Worm (Caenorhabditis elegans) whole organism, L1 larva: ENCODE data around the gene T10C6.16.

ENCODE experiments used
- C04F5.9 ChIP-seq: sonication (generic microtip); optimal IDR thresholded peaks from 2 replicates; lab custom pipeline; 2016; ENCODE audit warnings: missing genetic modification characterization, missing compliant biosample characterization
- C16A3.4 ChIP-seq: fragments of 150-350 bp; optimal IDR thresholded peaks from 2 replicates; lab custom pipeline; 2014; ENCODE audit warnings: missing biosample characterization, missing genetic modification characterization
- C34B4.2 ChIP-seq: sonication (generic microtip); optimal IDR thresholded peaks from 2 replicates; lab custom pipeline; 2017; ENCODE audit warnings: mild to moderate bottlenecking, missing genetic modification characterization, missing compliant biosample characterization
- Y116A8C.19 ChIP-seq: sonication (generic microtip); optimal IDR thresholded peaks from 2 replicates; lab custom pipeline; 2016; ENCODE audit warnings: missing compliant biosample characterization, missing genetic modification characterization, borderline replicate concordance
- alr-1 ChIP-seq: fragments of 200-800 bp; sonication (Bioruptor generic); optimal IDR thresholded peaks from 2 replicates; lab custom pipeline; 2018; ENCODE audit warnings: borderline replicate concordance, mild to moderate bottlenecking, missing genetic modification characterization, missing compliant biosample characterization
- blmp-1 ChIP-seq: fragments of 150-350 bp; optimal IDR thresholded peaks from 2 replicates; lab custom pipeline; 2014; ENCODE audit warnings: missing biosample characterization, missing genetic modification characterization
- ceh-63 ChIP-seq: fragments of 200-800 bp; sonication (Bioruptor generic); optimal IDR thresholded peaks from 2 replicates; lab custom pipeline; 2018; ENCODE audit warnings: mild to moderate bottlenecking, missing genetic modification characterization, missing compliant biosample characterization
- ceh-8 ChIP-seq: fragments of 200-800 bp; sonication (Bioruptor generic); optimal IDR thresholded peaks from 2 replicates; lab custom pipeline; 2018; ENCODE audit warnings: mild to moderate bottlenecking, missing genetic modification characterization, moderate library complexity, missing compliant biosample characterization
- ceh-88 ChIP-seq: fragments of 200-800 bp; sonication (Bioruptor generic); IDR thresholded peaks from 2 replicates; pipeline ENCODE4 v1.3.6; 2022; ENCODE audit warnings: missing genetic modification characterization, missing compliant biosample characterization
- dpl-1 ChIP-seq, 3 experiments: fragments of 150-350 bp in 2 of 3; sonication (generic microtip) in 1 of 3; optimal IDR thresholded peaks; 2 replicates each; lab custom pipeline; 2014 to 2017; ENCODE audit warnings: missing biosample characterization in 3 of 3, missing genetic modification characterization in 3 of 3, missing genetic modification reagents in 3 of 3
- dsc-1 ChIP-seq: sonication (generic microtip); optimal IDR thresholded peaks from 2 replicates; lab custom pipeline; 2016; ENCODE audit warnings: mild to moderate bottlenecking, missing genetic modification characterization, missing compliant biosample characterization
- efl-3 ChIP-seq: fragments of 200-800 bp; sonication (Bioruptor generic); optimal IDR thresholded peaks from 2 replicates; lab custom pipeline; 2018; ENCODE audit warnings: mild to moderate bottlenecking, missing genetic modification characterization, missing compliant biosample characterization
- egl-27 ChIP-seq, 2 experiments: fragments of 150-350 bp in 1 of 2; sonication (generic microtip); optimal IDR thresholded peaks; 3 replicates each; lab custom pipeline; 2017 to 2018; ENCODE audit warnings: missing biosample characterization in 2 of 2, missing genetic modification characterization in 2 of 2, missing genetic modification reagents in 2 of 2
- ets-5 ChIP-seq: fragments of 200-800 bp; sonication (Bioruptor generic); IDR thresholded peaks from 2 replicates; pipeline ENCODE4 v1.3.6; 2022; ENCODE audit warnings: missing genetic modification characterization, missing compliant biosample characterization
- fkh-4 ChIP-seq: sonication (generic microtip); optimal IDR thresholded peaks from 2 replicates; lab custom pipeline; 2016; ENCODE audit warnings: missing compliant biosample characterization, missing genetic modification characterization, borderline replicate concordance
- fkh-8 ChIP-seq: sonication (generic microtip); optimal IDR thresholded peaks from 2 replicates; lab custom pipeline; 2016; ENCODE audit warnings: mild to moderate bottlenecking, missing genetic modification characterization, missing compliant biosample characterization
- hlh-17 ChIP-seq: fragments of 200-800 bp; sonication (Bioruptor generic); optimal IDR thresholded peaks from 2 replicates; lab custom pipeline; 2018; ENCODE audit warnings: missing genetic modification characterization, mild to moderate bottlenecking, missing compliant biosample characterization, moderate library complexity, borderline replicate concordance
- hpl-2 ChIP-seq: fragments of 150-350 bp; optimal IDR thresholded peaks from 2 replicates; lab custom pipeline; 2014; ENCODE audit warnings: missing biosample characterization, missing genetic modification reagents, missing genetic modification characterization
- isw-1 ChIP-seq: fragments of 200-800 bp; sonication (Bioruptor generic); IDR thresholded peaks from 2 replicates; pipeline ENCODE4 v1.3.6; 2022; ENCODE audit warnings: missing genetic modification characterization, missing compliant biosample characterization
- lin-14 ChIP-seq: fragments of 200-800 bp; sonication (Bioruptor generic); optimal IDR thresholded peaks from 2 replicates; lab custom pipeline; 2018; ENCODE audit warnings: mild to moderate bottlenecking, missing genetic modification characterization, moderate library complexity, missing compliant biosample characterization
- lin-15B ChIP-seq: fragments of 150-350 bp; sonication (generic microtip); optimal IDR thresholded peaks from 3 replicates; lab custom pipeline; 2014; ENCODE audit warnings: missing biosample characterization, missing genetic modification characterization
- lin-35 ChIP-seq, 2 experiments: fragments of 150-350 bp; optimal IDR thresholded peaks; 2 replicates each; lab custom pipeline; 2014; ENCODE audit warnings: missing biosample characterization in 2 of 2, missing genetic modification characterization in 2 of 2, missing genetic modification reagents in 2 of 2
- lir-3 ChIP-seq: sonication (generic microtip); optimal IDR thresholded peaks from 2 replicates; lab custom pipeline; 2016; ENCODE audit warnings: mild to moderate bottlenecking, missing genetic modification characterization, moderate library complexity, missing compliant biosample characterization; ENCODE audit not compliant: poor library complexity
- mep-1 ChIP-seq: fragments of 150-350 bp; optimal IDR thresholded peaks from 2 replicates; lab custom pipeline; 2014; ENCODE audit warnings: missing biosample characterization, missing genetic modification characterization
- nhr-11 ChIP-seq: fragments of 150-350 bp; optimal IDR thresholded peaks from 2 replicates; lab custom pipeline; 2014; ENCODE audit warnings: missing biosample characterization, missing genetic modification characterization
- nhr-19 ChIP-seq: fragments of 200-800 bp; sonication (Bioruptor generic); conservative IDR thresholded peaks from 2 replicates; pipeline ENCODE4 v1.3.6; 2022; ENCODE audit warnings: missing genetic modification characterization, missing compliant biosample characterization
- nhr-237 ChIP-seq: fragments of 150-350 bp; optimal IDR thresholded peaks from 2 replicates; lab custom pipeline; 2014; ENCODE audit warnings: missing biosample characterization, missing genetic modification characterization
- nhr-71 ChIP-seq: sonication (generic microtip); optimal IDR thresholded peaks from 2 replicates; lab custom pipeline; 2016; ENCODE audit warnings: mild to moderate bottlenecking, missing genetic modification characterization, moderate library complexity, missing compliant biosample characterization
- nhr-76 ChIP-seq: sonication (generic microtip); optimal IDR thresholded peaks from 2 replicates; lab custom pipeline; 2017; ENCODE audit warnings: missing biosample characterization, missing genetic modification characterization
- nhr-90 ChIP-seq: sonication (generic microtip); optimal IDR thresholded peaks from 2 replicates; lab custom pipeline; 2016; ENCODE audit warnings: mild to moderate bottlenecking, missing genetic modification characterization, missing compliant biosample characterization; ENCODE audit not compliant: poor library complexity
- pax-3 ChIP-seq: fragments of 200-800 bp; sonication (Bioruptor generic); optimal IDR thresholded peaks from 2 replicates; lab custom pipeline; 2018; ENCODE audit warnings: mild to moderate bottlenecking, missing genetic modification characterization, moderate library complexity, missing compliant biosample characterization
- pqm-1 ChIP-seq: sonication (generic microtip); optimal IDR thresholded peaks from 3 replicates; lab custom pipeline; 2017; ENCODE audit warnings: missing biosample characterization, missing genetic modification characterization
- snpc-4 ChIP-seq: fragments of 150-350 bp; optimal IDR thresholded peaks from 2 replicates; lab custom pipeline; 2014; ENCODE audit warnings: missing biosample characterization, missing genetic modification characterization
- snu-23 ChIP-seq: sonication (generic microtip); optimal IDR thresholded peaks from 2 replicates; lab custom pipeline; 2016; ENCODE audit warnings: missing genetic modification characterization, missing compliant biosample characterization
- sptf-1 ChIP-seq: fragments of 150-350 bp; optimal IDR thresholded peaks from 2 replicates; lab custom pipeline; 2014; ENCODE audit warnings: missing biosample characterization, missing genetic modification characterization
- tbx-2 ChIP-seq: sonication (generic microtip); optimal IDR thresholded peaks from 2 replicates; lab custom pipeline; 2016; ENCODE audit warnings: missing genetic modification characterization, missing compliant biosample characterization
- unc-130 ChIP-seq: fragments of 150-350 bp; optimal IDR thresholded peaks from 2 replicates; lab custom pipeline; 2017; ENCODE audit warnings: missing biosample characterization, missing genetic modification characterization, inconsistent platforms
- unc-30 ChIP-seq: sonication (generic microtip); optimal IDR thresholded peaks from 2 replicates; lab custom pipeline; 2017; ENCODE audit warnings: missing biosample characterization, missing genetic modification characterization
- unc-62 ChIP-seq: fragments of 150-350 bp; optimal IDR thresholded peaks from 2 replicates; lab custom pipeline; 2014; ENCODE audit warnings: missing biosample characterization, missing genetic modification reagents, missing genetic modification characterization

T10C6.16 gene

ce11 chrV:16020042-16020441, 12.8 kb downstream of the T10C6.16 start, which contains the start of gene srx-44:
Gene srx-44, plus strand, starts transcription at chrV:16020342.
- TF ChIP-seq lir-3 (tag; lab: Kevin White, UChicago) = no peak
- no peak for TF ChIP-seq nhr-76 (tag; lab: Kevin White, UChicago)
- TF ChIP-seq unc-130 (tag; lab: Kevin White, UChicago) = no peak
- no peak for TF ChIP-seq C16A3.4 (tag; lab: Kevin White, UChicago)
- no peak for TF ChIP-seq lin-14
- no peak for TF ChIP-seq nhr-237 (tag; lab: Kevin White, UChicago)
- no peak for TF ChIP-seq C04F5.9 (tag; lab: Kevin White, UChicago)
- no peak for TF ChIP-seq Y116A8C.19
- no peak for TF ChIP-seq egl-27 (tag; optimal IDR thresholded peaks at IDR 0.05; lab: Kevin White, UChicago)
- TF ChIP-seq ets-5 (GFP tag; lab: Robert Waterston, UW) = no peak
- TF ChIP-seq fkh-8 (tag; lab: Kevin White, UChicago) = no peak
- TF ChIP-seq sptf-1 (tag; lab: Kevin White, UChicago) = no peak
- no peak for TF ChIP-seq dsc-1
- TF ChIP-seq hpl-2 (GFP tag; lab: Kevin White, UChicago) = no peak
- TF ChIP-seq C34B4.2 (tag; lab: Kevin White, UChicago) = no peak
- TF ChIP-seq pqm-1 = no peak
- TF ChIP-seq, all 84 proteins: peak for 0

ce11 chrV:16017671-16018070, 15.1 kb downstream of the T10C6.16 start, which contains the start of gene srx-43:
Gene srx-43, plus strand, starts transcription at chrV:16017971.
- TF ChIP-seq snu-23 (GFP tag; lab: Kevin White, UChicago) (no peak), isw-1 (GFP tag; lab: Robert Waterston, UW) (no peak), alr-1 (tag; lab: Kevin White, UChicago) (no peak), unc-62 (GFP tag; lab: Kevin White, UChicago) (no peak), C34B4.2 (tag; lab: Kevin White, UChicago) (no peak), dpl-1 (GFP tag; optimal IDR thresholded peaks at IDR 0.05; lab: Kevin White, UChicago) (no peak), hlh-17 (GFP tag; lab: Kevin White, UChicago) (no peak), ceh-88 (GFP tag; lab: Robert Waterston, UW) (no peak), fkh-4 (tag; lab: Kevin White, UChicago) (no peak), nhr-19 (no peak), pqm-1 (no peak), lin-15B (tag; lab: Kevin White, UChicago) (no peak), blmp-1 (tag; lab: Kevin White, UChicago) (no peak), pax-3 (tag; lab: Kevin White, UChicago) (no peak), mep-1 (tag; lab: Kevin White, UChicago) (no peak), unc-30 (tag; lab: Kevin White, UChicago) (no peak), lin-35 (GFP tag; optimal IDR thresholded peaks at IDR 0.05; lab: Kevin White, UChicago) (no peak), hpl-2 (GFP tag; lab: Kevin White, UChicago) (no peak), nhr-71 (tag; lab: Kevin White, UChicago) (no peak)

- TF ChIP-seq mep-1 (tag; lab: Kevin White, UChicago) = no peak
- TF ChIP-seq ceh-8 (GFP tag; lab: Kevin White, UChicago) = peak; percentile 66
- TF ChIP-seq, all 84 proteins: peak for 1
These were observed 15.8 kb downstream of the T10C6.16 start for ce11 chrV:16016977-16017376.

ce11 chrV:16015652-16016051, 17.2 kb downstream of the T10C6.16 start, which contains the start of gene str-232:
Gene str-232, minus strand, starts transcription at chrV:16015752.
- TF ChIP-seq nhr-90 (tag; lab: Kevin White, UChicago) (no peak), Y116A8C.19 (no peak), efl-3 (GFP tag; lab: Kevin White, UChicago) (no peak), snpc-4 (tag; lab: Kevin White, UChicago) (no peak), ceh-8 (GFP tag; lab: Kevin White, UChicago) (no peak), ceh-63 (no peak), tbx-2 (tag; lab: Kevin White, UChicago) (no peak), nhr-11 (no peak), C34B4.2 (tag; lab: Kevin White, UChicago) (no peak), pax-3 (tag; lab: Kevin White, UChicago) (no peak), isw-1 (GFP tag; lab: Robert Waterston, UW) (no peak)
